Worm (Caenorhabditis elegans) whole organism, L1 larva: ENCODE measurements around the gene eelo-1.

ENCODE experiments used
- aly-2 ChIP-seq: fragments of 150-350 bp; optimal IDR thresholded peaks from 2 replicates; lab custom pipeline; 2014; ENCODE audit warnings: missing biosample characterization, missing genetic modification characterization
- mdl-1 ChIP-seq, 2 experiments: fragments of 150-350 bp; optimal IDR thresholded peaks; 2 replicates each; lab custom pipeline; 2014 to 2017; ENCODE audit warnings: missing biosample characterization in 2 of 2, missing genetic modification characterization in 2 of 2, inconsistent platforms in 1 of 2
- tbx-2 ChIP-seq: sonication (generic microtip); optimal IDR thresholded peaks from 2 replicates; lab custom pipeline; 2016; ENCODE audit warnings: missing genetic modification characterization, missing compliant biosample characterization
- zip-4 ChIP-seq: fragments of 200-800 bp; sonication (Bioruptor generic); optimal IDR thresholded peaks from 2 replicates; lab custom pipeline; 2018; ENCODE audit warnings: mild to moderate bottlenecking, missing genetic modification characterization, moderate library complexity, missing compliant biosample characterization

ce11 chrIII:1508244-1508643 is 50.1 kb downstream of the eelo-1 start:
- TF ChIP-seq tbx-2 (tag; lab: Kevin White, UChicago) (no peak), aly-2 (tag; lab: Kevin White, UChicago) (no peak), mdl-1 (tag; optimal IDR thresholded peaks at IDR 0.05; lab: Kevin White, UChicago) (no peak), zip-4 (no peak)
